ENCODE assay signal across 4 worm cellular contexts in genomic region chrII:10557206-10557574, ce11.
TF ChIP-seq lines count a peak whose summit lies in the region.

No protein-coding gene starts in this region.

TF ChIP-seq in whole organism, L1 larva, 84 proteins besides CTCF, POLR2A, EP300 and RAD21 (continued from another document and continues in another):
- peak; percentile 73 for TF ChIP-seq skn-1 (tag; optimal IDR thresholded peaks at IDR 0.05; lab: Kevin White, UChicago)
- peak; percentile 45 for TF ChIP-seq lir-3 (tag; optimal IDR thresholded peaks at IDR 0.05; lab: Kevin White, UChicago; ENCODE audit: poor library complexity)
- TF ChIP-seq grh-1 (GFP tag; IDR thresholded peaks at IDR 0.05; lab: Robert Waterston, UW), result 0 out of 2 replicates have a peak, but pooled peaks have one; percentile 28
- TF ChIP-seq ztf-4 (tag; optimal IDR thresholded peaks at IDR 0.05; lab: Kevin White, UChicago), result peak; percentile 21
- no peak for TF ChIP-seq nhr-12 (tag; optimal IDR thresholded peaks at IDR 0.05; lab: Kevin White, UChicago)
- TF ChIP-seq snpc-4 (tag; optimal IDR thresholded peaks at IDR 0.05; lab: Kevin White, UChicago), result peak; percentile 26
- TF ChIP-seq fos-1 (tag; optimal IDR thresholded peaks at IDR 0.05; lab: Kevin White, UChicago), result peak; percentile 15
- no peak for TF ChIP-seq F16B12.6 (tag; optimal IDR thresholded peaks at IDR 0.05; lab: Kevin White, UChicago)
- TF ChIP-seq lin-15B (tag; optimal IDR thresholded peaks at IDR 0.05; lab: Kevin White, UChicago), result no peak
- peak; percentile 97 for TF ChIP-seq nhr-85 (tag; lab: Kevin White, UChicago)
- TF ChIP-seq nhr-71 (tag; optimal IDR thresholded peaks at IDR 0.05; lab: Kevin White, UChicago), result peak; percentile 92
- TF ChIP-seq blmp-1 (tag; optimal IDR thresholded peaks at IDR 0.05; lab: Kevin White, UChicago), result peak; percentile 79
- TF ChIP-seq nhr-47 (tag; optimal IDR thresholded peaks at IDR 0.05; lab: Kevin White, UChicago), result peak; percentile 41
- peak; percentile 13 for TF ChIP-seq rnt-1 (tag; optimal IDR thresholded peaks at IDR 0.05; lab: Kevin White, UChicago)
- TF ChIP-seq lsy-2 (tag; optimal IDR thresholded peaks at IDR 0.05; lab: Kevin White, UChicago), result peak; percentile 41 to 67
- TF ChIP-seq swsn-7 (tag; optimal IDR thresholded peaks at IDR 0.05; lab: Kevin White, UChicago), result peak; percentile 37
- no peak for TF ChIP-seq ceh-82 (tag; optimal IDR thresholded peaks at IDR 0.05; lab: Kevin White, UChicago)
- TF ChIP-seq xbp-1 (tag; optimal IDR thresholded peaks at IDR 0.05; lab: Kevin White, UChicago), result peak; percentile 30
- TF ChIP-seq dpl-1 (GFP tag; optimal IDR thresholded peaks at IDR 0.05; lab: Kevin White, UChicago), result peak; percentile 23 to 29 (median 28)
- TF ChIP-seq hpl-2 (GFP tag; optimal IDR thresholded peaks at IDR 0.05; lab: Kevin White, UChicago), result no peak
- TF ChIP-seq fkh-8 (tag; optimal IDR thresholded peaks at IDR 0.05; lab: Kevin White, UChicago), result peak; percentile 8
- TF ChIP-seq mep-1 (tag; optimal IDR thresholded peaks at IDR 0.05; lab: Kevin White, UChicago), result peak; percentile 88
- TF ChIP-seq elt-3 (tag; optimal IDR thresholded peaks at IDR 0.05; lab: Kevin White, UChicago), result peak in 2 of 6 experiments; percentile 44 to 85
- TF ChIP-seq fkh-4 (tag; optimal IDR thresholded peaks at IDR 0.05; lab: Kevin White, UChicago; ENCODE audit: borderline replicate concordance), result no peak
- TF ChIP-seq nhr-20 (tag; optimal IDR thresholded peaks at IDR 0.05; lab: Kevin White, UChicago), result peak; percentile 85
- TF ChIP-seq lin-14 (GFP tag; optimal IDR thresholded peaks at IDR 0.05; lab: Kevin White, UChicago), result peak; percentile 79
- TF ChIP-seq nhr-28 (tag; optimal IDR thresholded peaks at IDR 0.05; lab: Kevin White, UChicago), result no peak
- peak; percentile 78 for TF ChIP-seq snu-23 (GFP tag; optimal IDR thresholded peaks at IDR 0.05; lab: Kevin White, UChicago)
- TF ChIP-seq nhr-90 (tag; optimal IDR thresholded peaks at IDR 0.05; lab: Kevin White, UChicago; ENCODE audit: poor library complexity), result peak; percentile 72
- no peak for TF ChIP-seq vab-15 (tag; optimal IDR thresholded peaks at IDR 0.05; lab: Kevin White, UChicago)
- no peak for TF ChIP-seq ceh-90 (tag; optimal IDR thresholded peaks at IDR 0.05; lab: Kevin White, UChicago)

TF ChIP-seq in whole organism, L2 larva, 48 proteins besides CTCF, POLR2A, EP300 and RAD21 (continued from another document):
- no peak for TF ChIP-seq sem-4 (tag; optimal IDR thresholded peaks at IDR 0.05; lab: Kevin White, UChicago)
- peak in 1 of 2 experiments; percentile 62 for TF ChIP-seq lsy-2 (tag; optimal IDR thresholded peaks at IDR 0.05; lab: Kevin White, UChicago)
- peak; percentile 37 for TF ChIP-seq gmeb-1 (tag; optimal IDR thresholded peaks at IDR 0.05; lab: Kevin White, UChicago)
- TF ChIP-seq unc-62 (GFP tag; optimal IDR thresholded peaks at IDR 0.05; lab: Kevin White, UChicago), result no peak
- peak; percentile 79 for TF ChIP-seq nhr-21 (tag; optimal IDR thresholded peaks at IDR 0.05; lab: Kevin White, UChicago)
- TF ChIP-seq C34F6.9 (tag; optimal IDR thresholded peaks at IDR 0.05; lab: Kevin White, UChicago), result peak; percentile 80
- peak; percentile 75 for TF ChIP-seq blmp-1 (tag; optimal IDR thresholded peaks at IDR 0.05; lab: Kevin White, UChicago; ENCODE audit: insufficient read depth)
- TF ChIP-seq elt-1 (tag; optimal IDR thresholded peaks at IDR 0.05; lab: Kevin White, UChicago), result no peak
- no peak for TF ChIP-seq peb-1 (tag; optimal IDR thresholded peaks at IDR 0.05; lab: Kevin White, UChicago)
- TF ChIP-seq unc-55 (GFP tag; optimal IDR thresholded peaks at IDR 0.05; lab: Kevin White, UChicago), result no peak
- TF ChIP-seq crh-2 (tag; optimal IDR thresholded peaks at IDR 0.05; lab: Kevin White, UChicago), result peak; percentile 79
- no peak for TF ChIP-seq nhr-10 (tag; optimal IDR thresholded peaks at IDR 0.05; lab: Kevin White, UChicago)
- TF ChIP-seq sma-3 (GFP tag; optimal IDR thresholded peaks at IDR 0.05; lab: Kevin White, UChicago), result peak; percentile 41
- TF ChIP-seq ZK546.5 (tag; optimal IDR thresholded peaks at IDR 0.05; lab: Kevin White, UChicago), result no peak
- TF ChIP-seq nhr-129 (tag; optimal IDR thresholded peaks at IDR 0.05; lab: Kevin White, UChicago), result peak; percentile 85
- TF ChIP-seq ama-1 (optimal IDR thresholded peaks at IDR 0.05; lab: Kevin White, UChicago), result peak; percentile 15
- TF ChIP-seq lin-13 (GFP tag; optimal IDR thresholded peaks at IDR 0.05; lab: Kevin White, UChicago), result peak; percentile 32
- no peak for TF ChIP-seq ceh-16 (tag; optimal IDR thresholded peaks at IDR 0.05; lab: Kevin White, UChicago)
- no peak for TF ChIP-seq alr-1 (tag; optimal IDR thresholded peaks at IDR 0.05; lab: Kevin White, UChicago)
- no peak for TF ChIP-seq R02D3.7 (tag; optimal IDR thresholded peaks at IDR 0.05; lab: Kevin White, UChicago)
- TF ChIP-seq ztf-1 (GFP tag; conservative IDR thresholded peaks at IDR 0.05; lab: Robert Waterston, UW), result no peak
- TF ChIP-seq elt-3 (tag; optimal IDR thresholded peaks at IDR 0.05; lab: Kevin White, UChicago), result no peak
- no peak for TF ChIP-seq nhr-237 (tag; optimal IDR thresholded peaks at IDR 0.05; lab: Kevin White, UChicago)
- no peak for TF ChIP-seq ceh-82 (tag; optimal IDR thresholded peaks at IDR 0.05; lab: Kevin White, UChicago)
- no peak for TF ChIP-seq lin-11 (tag; optimal IDR thresholded peaks at IDR 0.05; lab: Kevin White, UChicago)
- no peak for TF ChIP-seq ztf-11 (tag; optimal IDR thresholded peaks at IDR 0.05; lab: Kevin White, UChicago)
- peak; percentile 77 for TF ChIP-seq sma-9 (GFP tag; optimal IDR thresholded peaks at IDR 0.05; lab: Kevin White, UChicago)
- no peak for TF ChIP-seq sma-9 (tag; optimal IDR thresholded peaks at IDR 0.05; lab: Kevin White, UChicago)
- TF ChIP-seq skn-1 (tag; optimal IDR thresholded peaks at IDR 0.05; lab: Kevin White, UChicago), result no peak
- TF ChIP-seq mab-5 (tag; optimal IDR thresholded peaks at IDR 0.05; lab: Kevin White, UChicago), result no peak
- no peak for TF ChIP-seq nhr-77 (tag; optimal IDR thresholded peaks at IDR 0.05; lab: Kevin White, UChicago)
- no peak for TF ChIP-seq unc-39 (tag; optimal IDR thresholded peaks at IDR 0.05; lab: Kevin White, UChicago)
- TF ChIP-seq lin-39 (tag; optimal IDR thresholded peaks at IDR 0.05; lab: Kevin White, UChicago), result no peak
TF ChIP-seq in whole organism, L2 larva: peak in this region for 19.

TF ChIP-seq in whole organism, L3 larva, 47 proteins besides CTCF, POLR2A, EP300 and RAD21 (continued from another document):
- TF ChIP-seq snpc-4 (tag; optimal IDR thresholded peaks at IDR 0.05; lab: Kevin White, UChicago) (no peak), nhr-25 (tag; optimal IDR thresholded peaks at IDR 0.05; lab: Kevin White, UChicago) (peak; percentile 93)
TF ChIP-seq in whole organism, L3 larva: peak in this region for 11.

TF ChIP-seq in whole organism, L4 larva, 104 proteins besides CTCF, POLR2A, EP300 and RAD21 (continued from another document):
- TF ChIP-seq F26F4.8 (GFP tag; conservative IDR thresholded peaks at IDR 0.05; lab: Robert Waterston, UW), result no peak
- peak in 1 of 2 experiments; percentile 68 for TF ChIP-seq mdl-1 (tag; optimal IDR thresholded peaks at IDR 0.05; lab: Kevin White, UChicago)
- no peak for TF ChIP-seq unc-130 (GFP tag; optimal IDR thresholded peaks at IDR 0.05; lab: Kevin White, UChicago)
- TF ChIP-seq ceh-44 (GFP tag; IDR thresholded peaks at IDR 0.05; lab: Robert Waterston, UW), result no peak
- no peak for TF ChIP-seq zag-1 (tag; optimal IDR thresholded peaks at IDR 0.05; lab: Kevin White, UChicago)
- no peak for TF ChIP-seq aly-2 (tag; optimal IDR thresholded peaks at IDR 0.05; lab: Kevin White, UChicago)
- no peak for TF ChIP-seq vab-7 (GFP tag; IDR thresholded peaks at IDR 0.05; lab: Robert Waterston, UW)
- TF ChIP-seq cey-2 (tag; optimal IDR thresholded peaks at IDR 0.05; lab: Kevin White, UChicago; ENCODE audit: borderline replicate concordance, insufficient read depth), result peak; percentile 38
- no peak for TF ChIP-seq zip-2 (tag; optimal IDR thresholded peaks at IDR 0.05; lab: Kevin White, UChicago)
- peak; percentile 66 for TF ChIP-seq mep-1 (tag; optimal IDR thresholded peaks at IDR 0.05; lab: Kevin White, UChicago)
- no peak for TF ChIP-seq zfp-3 (GFP tag; conservative IDR thresholded peaks at IDR 0.05; lab: Robert Waterston, UW)
- no peak for TF ChIP-seq ZK546.5 (tag; optimal IDR thresholded peaks at IDR 0.05; lab: Kevin White, UChicago)
- peak; percentile 0 for TF ChIP-seq nhr-48 (tag; optimal IDR thresholded peaks at IDR 0.05; lab: Kevin White, UChicago)
- TF ChIP-seq tra-1 (GFP tag; IDR thresholded peaks at IDR 0.05; lab: Robert Waterston, UW), result 0 out of 2 replicates have a peak, but pooled peaks have one; percentile 2
- TF ChIP-seq mxl-3 (GFP tag; optimal IDR thresholded peaks at IDR 0.05; lab: Kevin White, UChicago), result peak; percentile 2
- peak in 1 of 2 experiments; percentile 70 for TF ChIP-seq unc-62 (GFP tag; optimal IDR thresholded peaks at IDR 0.05 in 1 of 2; lab: Kevin White, UChicago)
- TF ChIP-seq unc-62 (tag; optimal IDR thresholded peaks at IDR 0.05; lab: Kevin White, UChicago), result no peak
- no peak for TF ChIP-seq ztf-7 (tag; optimal IDR thresholded peaks at IDR 0.05; lab: Kevin White, UChicago)
- TF ChIP-seq nhr-28 (tag; optimal IDR thresholded peaks at IDR 0.05; lab: Kevin White, UChicago), result peak; percentile 87
- TF ChIP-seq dve-1 (tag; optimal IDR thresholded peaks at IDR 0.05; lab: Kevin White, UChicago; ENCODE audit: insufficient read depth), result peak; percentile 85
- peak; percentile 94 for TF ChIP-seq hlh-30 (tag; optimal IDR thresholded peaks at IDR 0.05; lab: Kevin White, UChicago; ENCODE audit: insufficient read depth)
- TF ChIP-seq nhr-11 (tag; optimal IDR thresholded peaks at IDR 0.05; lab: Kevin White, UChicago), result peak; percentile 29
- no peak for TF ChIP-seq rbr-2 (tag; optimal IDR thresholded peaks at IDR 0.05; lab: Kevin White, UChicago)
- no peak; the same call in 1 of the 2 replicates for TF ChIP-seq dmd-6 (GFP tag; IDR thresholded peaks at IDR 0.05; lab: Robert Waterston, UW)
- TF ChIP-seq lin-29 (GFP tag; IDR thresholded peaks at IDR 0.05; lab: Robert Waterston, UW), result no peak
- TF ChIP-seq lir-3 (tag; optimal IDR thresholded peaks at IDR 0.05; lab: Kevin White, UChicago), result no peak
- peak; percentile 6 for TF ChIP-seq nhr-25 (tag; optimal IDR thresholded peaks at IDR 0.05; lab: Kevin White, UChicago; ENCODE audit: borderline replicate concordance, insufficient read depth)
- TF ChIP-seq R02D3.7 (tag; optimal IDR thresholded peaks at IDR 0.05; lab: Kevin White, UChicago), result no peak
